Worm (Caenorhabditis elegans) whole organism, L1 larva: ENCODE results near the gene clec-119.
A peak's percentile ranks its signal among the peaks of the same experiment; 100 is the strongest.

ENCODE experiments used
- C16A3.4 ChIP-seq: fragments of 150-350 bp; optimal IDR thresholded peaks from 2 replicates; lab custom pipeline; 2014; ENCODE audit warnings: missing biosample characterization, missing genetic modification characterization
- alr-1 ChIP-seq: fragments of 200-800 bp; sonication (Bioruptor generic); optimal IDR thresholded peaks from 2 replicates; lab custom pipeline; 2018; ENCODE audit warnings: borderline replicate concordance, mild to moderate bottlenecking, missing genetic modification characterization, missing compliant biosample characterization
- aly-2 ChIP-seq: fragments of 150-350 bp; optimal IDR thresholded peaks from 2 replicates; lab custom pipeline; 2014; ENCODE audit warnings: missing biosample characterization, missing genetic modification characterization
- blmp-1 ChIP-seq: fragments of 150-350 bp; optimal IDR thresholded peaks from 2 replicates; lab custom pipeline; 2014; ENCODE audit warnings: missing biosample characterization, missing genetic modification characterization
- ces-1 ChIP-seq: fragments of 150-350 bp; optimal IDR thresholded peaks from 2 replicates; lab custom pipeline; 2014; ENCODE audit warnings: missing biosample characterization, missing genetic modification reagents, missing genetic modification characterization
- dsc-1 ChIP-seq: sonication (generic microtip); optimal IDR thresholded peaks from 2 replicates; lab custom pipeline; 2016; ENCODE audit warnings: mild to moderate bottlenecking, missing genetic modification characterization, missing compliant biosample characterization
- efl-1 ChIP-seq, 4 experiments: fragments of 150-350 bp; optimal IDR thresholded peaks in 3 of 4; peaks in 1 of 4; 1 replicate in 1 of 4; 2 replicates in 3 of 4; lab custom pipeline; 2014; ENCODE audit warnings: missing biosample characterization in 2 of 4, missing genetic modification characterization in 2 of 4, missing genetic modification reagents in 2 of 4
- egl-27 ChIP-seq, 2 experiments: fragments of 150-350 bp in 1 of 2; sonication (generic microtip); optimal IDR thresholded peaks; 3 replicates each; lab custom pipeline; 2017 to 2018; ENCODE audit warnings: missing biosample characterization in 2 of 2, missing genetic modification characterization in 2 of 2, missing genetic modification reagents in 2 of 2
- elt-2 ChIP-seq: sonication (generic microtip); optimal IDR thresholded peaks from 2 replicates; lab custom pipeline; 2016; ENCODE audit warnings: missing genetic modification characterization, mild to moderate bottlenecking, inconsistent platforms, missing compliant biosample characterization, missing genetic modification reagents
- elt-3 ChIP-seq, 6 experiments: fragments of 150-350 bp in 1 of 6; sonication (generic microtip); optimal IDR thresholded peaks; 2 replicates each; lab custom pipeline; 2017 to 2018; ENCODE audit warnings: missing biosample characterization in 6 of 6, missing genetic modification characterization in 6 of 6, inconsistent platforms in 1 of 6
- fkh-10 ChIP-seq: sonication (generic microtip); optimal IDR thresholded peaks from 2 replicates; lab custom pipeline; 2017; ENCODE audit warnings: missing biosample characterization, missing genetic modification reagents, missing genetic modification characterization
- fkh-4 ChIP-seq: sonication (generic microtip); optimal IDR thresholded peaks from 2 replicates; lab custom pipeline; 2016; ENCODE audit warnings: missing compliant biosample characterization, missing genetic modification characterization, borderline replicate concordance
- grh-1 ChIP-seq: fragments of 200-800 bp; sonication (Bioruptor generic); IDR thresholded peaks from 2 replicates; pipeline ENCODE4 v1.3.6; 2022; ENCODE audit warnings: missing genetic modification reagents, missing genetic modification characterization, missing compliant biosample characterization
- hlh-4 ChIP-seq: sonication (generic microtip); optimal IDR thresholded peaks from 2 replicates; lab custom pipeline; 2016; ENCODE audit warnings: mild to moderate bottlenecking, missing genetic modification characterization, missing compliant biosample characterization
- irx-1 ChIP-seq: sonication (generic microtip); optimal IDR thresholded peaks from 2 replicates; lab custom pipeline; 2016; ENCODE audit warnings: missing genetic modification characterization, missing compliant biosample characterization
- jun-1 ChIP-seq: fragments of 150-350 bp; optimal IDR thresholded peaks from 2 replicates; lab custom pipeline; 2014; ENCODE audit warnings: missing biosample characterization, missing genetic modification reagents, missing genetic modification characterization
- lin-14 ChIP-seq: fragments of 200-800 bp; sonication (Bioruptor generic); optimal IDR thresholded peaks from 2 replicates; lab custom pipeline; 2018; ENCODE audit warnings: mild to moderate bottlenecking, missing genetic modification characterization, moderate library complexity, missing compliant biosample characterization
- lin-15B ChIP-seq: fragments of 150-350 bp; sonication (generic microtip); optimal IDR thresholded peaks from 3 replicates; lab custom pipeline; 2014; ENCODE audit warnings: missing biosample characterization, missing genetic modification characterization
- lin-35 ChIP-seq, 2 experiments: fragments of 150-350 bp; optimal IDR thresholded peaks; 2 replicates each; lab custom pipeline; 2014; ENCODE audit warnings: missing biosample characterization in 2 of 2, missing genetic modification characterization in 2 of 2, missing genetic modification reagents in 2 of 2
- lir-3 ChIP-seq: sonication (generic microtip); optimal IDR thresholded peaks from 2 replicates; lab custom pipeline; 2016; ENCODE audit warnings: mild to moderate bottlenecking, missing genetic modification characterization, moderate library complexity, missing compliant biosample characterization; ENCODE audit not compliant: poor library complexity
- lsy-2 ChIP-seq, 2 experiments: fragments of 150-350 bp; optimal IDR thresholded peaks; 2 replicates each; lab custom pipeline; 2014; ENCODE audit warnings: missing biosample characterization in 2 of 2, missing genetic modification characterization in 2 of 2
- mdl-1 ChIP-seq, 2 experiments: fragments of 150-350 bp; optimal IDR thresholded peaks; 2 replicates each; lab custom pipeline; 2014 to 2017; ENCODE audit warnings: missing biosample characterization in 2 of 2, missing genetic modification characterization in 2 of 2, inconsistent platforms in 1 of 2
- mef-2 ChIP-seq: fragments of 150-350 bp; optimal IDR thresholded peaks from 2 replicates; lab custom pipeline; 2014; ENCODE audit warnings: missing biosample characterization, missing genetic modification characterization
- nhr-19 ChIP-seq: fragments of 200-800 bp; sonication (Bioruptor generic); conservative IDR thresholded peaks from 2 replicates; pipeline ENCODE4 v1.3.6; 2022; ENCODE audit warnings: missing genetic modification characterization, missing compliant biosample characterization
- nhr-20 ChIP-seq: sonication (generic microtip); optimal IDR thresholded peaks from 2 replicates; lab custom pipeline; 2016; ENCODE audit warnings: mild to moderate bottlenecking, missing genetic modification characterization, missing compliant biosample characterization
- nhr-237 ChIP-seq: fragments of 150-350 bp; optimal IDR thresholded peaks from 2 replicates; lab custom pipeline; 2014; ENCODE audit warnings: missing biosample characterization, missing genetic modification characterization
- nhr-28 ChIP-seq: fragments of 150-350 bp; optimal IDR thresholded peaks from 2 replicates; lab custom pipeline; 2014; ENCODE audit warnings: missing biosample characterization, missing genetic modification characterization
- nhr-71 ChIP-seq: sonication (generic microtip); optimal IDR thresholded peaks from 2 replicates; lab custom pipeline; 2016; ENCODE audit warnings: mild to moderate bottlenecking, missing genetic modification characterization, moderate library complexity, missing compliant biosample characterization
- nhr-76 ChIP-seq: sonication (generic microtip); optimal IDR thresholded peaks from 2 replicates; lab custom pipeline; 2017; ENCODE audit warnings: missing biosample characterization, missing genetic modification characterization
- nhr-77 ChIP-seq: fragments of 150-350 bp; optimal IDR thresholded peaks from 2 replicates; lab custom pipeline; 2014; ENCODE audit warnings: missing biosample characterization, missing genetic modification characterization
- pax-3 ChIP-seq: fragments of 200-800 bp; sonication (Bioruptor generic); optimal IDR thresholded peaks from 2 replicates; lab custom pipeline; 2018; ENCODE audit warnings: mild to moderate bottlenecking, missing genetic modification characterization, moderate library complexity, missing compliant biosample characterization
- rnt-1 ChIP-seq: sonication (generic microtip); optimal IDR thresholded peaks from 2 replicates; lab custom pipeline; 2016; ENCODE audit warnings: mild to moderate bottlenecking, missing genetic modification characterization, moderate library complexity, missing compliant biosample characterization
- skn-1 ChIP-seq: fragments of 150-350 bp; optimal IDR thresholded peaks from 2 replicates; lab custom pipeline; 2014; ENCODE audit warnings: missing biosample characterization, missing genetic modification characterization
- sptf-1 ChIP-seq: fragments of 150-350 bp; optimal IDR thresholded peaks from 2 replicates; lab custom pipeline; 2014; ENCODE audit warnings: missing biosample characterization, missing genetic modification characterization
- unc-130 ChIP-seq: fragments of 150-350 bp; optimal IDR thresholded peaks from 2 replicates; lab custom pipeline; 2017; ENCODE audit warnings: missing biosample characterization, missing genetic modification characterization, inconsistent platforms
- unc-30 ChIP-seq: sonication (generic microtip); optimal IDR thresholded peaks from 2 replicates; lab custom pipeline; 2017; ENCODE audit warnings: missing biosample characterization, missing genetic modification characterization
- unc-62 ChIP-seq: fragments of 150-350 bp; optimal IDR thresholded peaks from 2 replicates; lab custom pipeline; 2014; ENCODE audit warnings: missing biosample characterization, missing genetic modification reagents, missing genetic modification characterization
- zag-1 ChIP-seq: fragments of 150-350 bp; optimal IDR thresholded peaks from 2 replicates; lab custom pipeline; 2014; ENCODE audit warnings: missing biosample characterization, missing genetic modification characterization
- zip-4 ChIP-seq: fragments of 200-800 bp; sonication (Bioruptor generic); optimal IDR thresholded peaks from 2 replicates; lab custom pipeline; 2018; ENCODE audit warnings: mild to moderate bottlenecking, missing genetic modification characterization, moderate library complexity, missing compliant biosample characterization
- ztf-4 ChIP-seq: fragments of 150-350 bp; optimal IDR thresholded peaks from 2 replicates; lab custom pipeline; 2014; ENCODE audit warnings: missing biosample characterization, missing genetic modification characterization

Gene clec-119

ce11 chrII:1237845-1238244, 17.9 kb upstream of the clec-119 start (continued):
- TF ChIP-seq C16A3.4 (tag; lab: Kevin White, UChicago) (no peak), aly-2 (no peak), egl-27 (tag; optimal IDR thresholded peaks at IDR 0.05; lab: Kevin White, UChicago) (no peak), fkh-4 (tag; lab: Kevin White, UChicago) (no peak), zag-1 (tag; lab: Kevin White, UChicago) (no peak), zip-4 (no peak), mef-2 (tag; lab: Kevin White, UChicago) (no peak), lin-35 (GFP tag; optimal IDR thresholded peaks at IDR 0.05; lab: Kevin White, UChicago) (peak in 1 of 2 experiments; percentile 27), sptf-1 (tag; lab: Kevin White, UChicago) (no peak), hlh-4 (no peak), nhr-20 (tag; lab: Kevin White, UChicago) (peak; percentile 5), mdl-1 (tag; optimal IDR thresholded peaks at IDR 0.05; lab: Kevin White, UChicago) (no peak)
- TF ChIP-seq, all 84 proteins: peak for 20

ce11 chrII:1239433-1240020, 16.2 kb upstream of the clec-119 start:
- TF ChIP-seq unc-30, result no peak
- TF ChIP-seq lsy-2 (tag; optimal IDR thresholded peaks at IDR 0.05; lab: Kevin White, UChicago), result no peak
- TF ChIP-seq alr-1 (tag; lab: Kevin White, UChicago), result no peak
- TF ChIP-seq jun-1, result no peak
- TF ChIP-seq elt-3 (tag; optimal IDR thresholded peaks at IDR 0.05; lab: Kevin White, UChicago), result peak in 1 of 6 experiments; percentile 10
- TF ChIP-seq fkh-10 (GFP tag; lab: Kevin White, UChicago), result peak; percentile 25
- TF ChIP-seq lin-14, result peak; percentile 16
- TF ChIP-seq unc-130 (tag; lab: Kevin White, UChicago), result no peak
- peak; percentile 22 for TF ChIP-seq blmp-1 (tag; lab: Kevin White, UChicago)
- no peak for TF ChIP-seq nhr-76 (tag; lab: Kevin White, UChicago)
- TF ChIP-seq nhr-237 (tag; lab: Kevin White, UChicago), result no peak
- no peak for TF ChIP-seq ces-1 (GFP tag; lab: Kevin White, UChicago)
- TF ChIP-seq nhr-19, result no peak
- no peak for TF ChIP-seq irx-1
- no peak for TF ChIP-seq pax-3 (tag; lab: Kevin White, UChicago)
- peak; percentile 21 for TF ChIP-seq rnt-1
- TF ChIP-seq dsc-1, result no peak
- TF ChIP-seq lin-35 (GFP tag; optimal IDR thresholded peaks at IDR 0.05; lab: Kevin White, UChicago), result no peak
- no peak for TF ChIP-seq unc-62 (GFP tag; lab: Kevin White, UChicago)
- peak; percentile 42 for TF ChIP-seq elt-2
- TF ChIP-seq skn-1 (tag; lab: Kevin White, UChicago), result no peak
- peak in 1 of 2 experiments; percentile 37 for TF ChIP-seq efl-1 (optimal IDR thresholded peaks at IDR 0.05; lab: Kevin White, UChicago)
- peak in 1 of 2 experiments; percentile 40 for TF ChIP-seq efl-1 (GFP tag; optimal IDR thresholded peaks at IDR 0.05 in 1 of 2; lab: Kevin White, UChicago)
- TF ChIP-seq ztf-4, result peak; percentile 17
- TF ChIP-seq nhr-77 (tag; lab: Kevin White, UChicago), result no peak
- no peak for TF ChIP-seq lir-3 (tag; lab: Kevin White, UChicago)
- no peak for TF ChIP-seq nhr-71 (tag; lab: Kevin White, UChicago)
- TF ChIP-seq zip-4, result no peak
- no peak for TF ChIP-seq grh-1
- no peak for TF ChIP-seq lin-15B (tag; lab: Kevin White, UChicago)
- no peak for TF ChIP-seq nhr-28 (tag; lab: Kevin White, UChicago)

- TF ChIP-seq blmp-1 (tag; lab: Kevin White, UChicago) (peak; percentile 48), efl-1 (optimal IDR thresholded peaks at IDR 0.05; lab: Kevin White, UChicago) (no peak), efl-1 (GFP tag; optimal IDR thresholded peaks at IDR 0.05 in 1 of 2; lab: Kevin White, UChicago) (peak in 1 of 2 experiments; percentile 7), mef-2 (tag; lab: Kevin White, UChicago) (no peak)
Observed at ce11 chrII:1240436-1240835, 15.3 kb upstream of the clec-119 start.
